Worm (Caenorhabditis elegans) whole organism, L4 larva: Measurements from ENCODE around the gene col-154.

Experiments
- aly-2 ChIP-seq: sonication (generic microtip); optimal IDR thresholded peaks from 2 replicates; lab custom pipeline; 2018; ENCODE audit warnings: missing biosample characterization, missing genetic modification characterization
- ces-1 ChIP-seq: fragments of 150-350 bp; sonication (generic microtip); optimal IDR thresholded peaks from 4 replicates; lab custom pipeline; 2014; ENCODE audit warnings: missing biosample characterization, missing genetic modification reagents, missing genetic modification characterization
- lir-3 ChIP-seq: sonication (generic microtip); optimal IDR thresholded peaks from 2 replicates; lab custom pipeline; 2016; ENCODE audit warnings: mild to moderate bottlenecking, missing genetic modification characterization, missing compliant biosample characterization
- mdl-1 ChIP-seq, 2 experiments: fragments of 150-350 bp in 1 of 2; sonication (generic microtip) in 1 of 2; optimal IDR thresholded peaks; 2 replicates each; lab custom pipeline; 2014 to 2017; ENCODE audit warnings: missing biosample characterization in 2 of 2, missing genetic modification characterization in 2 of 2
- pha-4 ChIP-seq, 2 experiments: fragments of 150-350 bp in 1 of 2; fragments of 200-800 bp in 1 of 2; sonication (Bioruptor generic) in 1 of 2; IDR thresholded peaks in 1 of 2; optimal IDR thresholded peaks in 1 of 2; 2 replicates each; pipeline versions ENCODE4 v1.3.6 to Lab custom; 2014 to 2022; ENCODE audit warnings: missing genetic modification characterization in 2 of 2, missing genetic modification reagents in 2 of 2, missing biosample characterization in 1 of 2, missing compliant biosample characterization in 1 of 2
- php-3 ChIP-seq: fragments of 200-800 bp; sonication (Bioruptor generic); IDR thresholded peaks from 2 replicates; pipeline ENCODE4 v1.3.6; 2022; ENCODE audit warnings: missing genetic modification reagents, missing genetic modification characterization, missing compliant biosample characterization
- unc-39 ChIP-seq: sonication (generic microtip); optimal IDR thresholded peaks from 2 replicates; lab custom pipeline; 2017; ENCODE audit warnings: missing biosample characterization, missing genetic modification characterization

DNA sequence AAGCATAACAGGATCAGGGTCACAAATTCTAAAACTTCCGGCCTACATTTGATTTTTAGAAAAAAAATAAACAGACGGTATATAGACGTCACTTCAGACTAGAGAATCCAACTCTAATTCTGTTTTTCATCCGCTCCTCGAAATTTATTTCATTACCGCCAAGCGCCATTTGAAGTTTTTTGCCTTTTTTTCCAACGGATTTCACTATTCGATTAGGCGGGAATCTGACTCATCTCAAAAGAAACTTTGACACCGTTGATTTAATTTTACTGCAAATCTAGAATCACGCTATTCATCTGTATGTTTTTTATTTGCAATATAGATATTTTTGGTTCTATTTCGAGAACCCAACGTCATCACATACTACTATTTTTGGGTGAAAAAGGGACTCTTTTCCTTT is 45.7 kb downstream of the col-154 start:
- TF ChIP-seq mdl-1 (tag; optimal IDR thresholded peaks at IDR 0.05; lab: Kevin White, UChicago) (no peak), php-3 (no peak), aly-2 (no peak), pha-4 (GFP tag; IDR thresholded peaks at IDR 0.05; lab: Robert Waterston, UW) (no peak), pha-4 (tag; optimal IDR thresholded peaks at IDR 0.05; lab: Kevin White, UChicago) (no peak), lir-3 (tag; lab: Kevin White, UChicago) (no peak), ces-1 (no peak), unc-39 (tag; lab: Kevin White, UChicago) (no peak)
